Worm (Caenorhabditis elegans) whole organism, young adult: ENCODE data around the gene nhr-140.

Experiments used
- Y56A3A.18 ChIP-seq: fragments of 200-800 bp; sonication (Bioruptor generic); IDR thresholded peaks from 2 replicates; pipeline ENCODE4 v1.3.6; 2022; ENCODE audit warnings: missing genetic modification reagents, missing genetic modification characterization, missing compliant biosample characterization
- efl-1 ChIP-seq: fragments of 150-350 bp; optimal IDR thresholded peaks from 2 replicates; lab custom pipeline; 2014; ENCODE audit warnings: missing biosample characterization, missing genetic modification reagents, missing genetic modification characterization
- let-526 ChIP-seq: fragments of 200-800 bp; sonication (Bioruptor generic); IDR thresholded peaks from 2 replicates; pipeline ENCODE4 v1.3.6; 2022; ENCODE audit warnings: missing genetic modification reagents, missing genetic modification characterization, missing compliant biosample characterization
- lin-35 ChIP-seq, 3 experiments: fragments of 150-350 bp in 2 of 3; sonication (generic microtip) in 1 of 3; optimal IDR thresholded peaks; 2 replicates each; lab custom pipeline; 2014 to 2018; ENCODE audit warnings: missing biosample characterization in 3 of 3, missing genetic modification characterization in 3 of 3, missing genetic modification reagents in 3 of 3
- lin-54 ChIP-seq: fragments of 200-800 bp; sonication (Bioruptor generic); optimal IDR thresholded peaks from 2 replicates; lab custom pipeline; 2018; ENCODE audit warnings: mild to moderate bottlenecking, missing genetic modification characterization, missing compliant biosample characterization
- nfya-1 ChIP-seq: sonication (generic microtip); optimal IDR thresholded peaks from 2 replicates; lab custom pipeline; 2017; ENCODE audit warnings: antibody characterized with exemption, missing compliant biosample characterization, missing genetic modification characterization, borderline replicate concordance; ENCODE audit not compliant: insufficient read depth
- pha-4 ChIP-seq: fragments of 150-350 bp; sonication (generic microtip); optimal IDR thresholded peaks from 2 replicates; lab custom pipeline; 2014; ENCODE audit warnings: missing biosample characterization, missing genetic modification reagents, missing genetic modification characterization
- ztf-26 ChIP-seq: sonication (generic microtip); optimal IDR thresholded peaks from 2 replicates; lab custom pipeline; 2017; ENCODE audit warnings: missing genetic modification characterization, missing compliant biosample characterization
- ztf-3 ChIP-seq: fragments of 200-800 bp; sonication (Bioruptor generic); optimal IDR thresholded peaks from 2 replicates; lab custom pipeline; 2018; ENCODE audit warnings: mild to moderate bottlenecking, missing genetic modification characterization, missing compliant biosample characterization

ce11 chrV:6985943-6986342 is 3.5 kb downstream of the nhr-140 start, which contains the start of gene nhr-163:
- TF ChIP-seq pha-4 (tag; lab: Kevin White, UChicago) (no peak), efl-1 (no peak), lin-54 (GFP tag; lab: Kevin White, UChicago) (no peak), Y56A3A.18 (GFP tag; lab: Robert Waterston, UW) (no peak), let-526 (GFP tag; lab: Robert Waterston, UW) (no peak), ztf-3 (no peak), nfya-1 (tag; lab: Kevin White, UChicago) (no peak), lin-35 (GFP tag; optimal IDR thresholded peaks at IDR 0.05; lab: Kevin White, UChicago) (no peak), ztf-26 (tag; lab: Kevin White, UChicago) (no peak)
